Worm (Caenorhabditis elegans): ENCODE data around the gene F14H3.12.

DNA sequence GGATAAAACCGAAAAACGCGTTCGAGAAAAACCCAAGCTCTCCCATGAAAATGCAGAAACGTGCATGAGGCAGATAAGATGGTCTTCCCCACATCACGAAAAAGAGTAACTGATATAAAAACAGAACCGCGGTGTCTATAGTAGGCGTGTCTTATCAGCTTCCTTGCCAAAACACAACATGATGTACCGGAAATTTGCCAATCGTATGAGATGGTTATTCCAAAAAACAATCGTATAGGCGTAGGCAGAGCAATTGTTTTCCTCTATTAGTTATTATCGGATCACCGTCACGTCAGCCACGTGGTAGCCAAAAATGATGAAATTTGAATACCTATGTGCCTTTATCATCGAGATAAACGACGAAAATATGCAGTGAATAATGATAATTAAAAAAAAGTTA, 24.3 kb upstream of the F14H3.12 start, which contains the start of gene str-7:
- no peak for TF ChIP-seq ceh-100 (GFP tag; IDR thresholded peaks at IDR 0.05)
- TF ChIP-seq F52B5.7 (tag; optimal IDR thresholded peaks at IDR 0.05) = no peak
- TF ChIP-seq madf-3 (GFP tag; IDR thresholded peaks at IDR 0.05) = no peak
- no peak for TF ChIP-seq rpc-1 (optimal IDR thresholded peaks at IDR 0.05)
- TF ChIP-seq rpc-1 (tag; optimal IDR thresholded peaks at IDR 0.05) = no peak
- no peak for TF ChIP-seq nhr-90 (tag; optimal IDR thresholded peaks at IDR 0.05)
- no peak for TF ChIP-seq unc-62 (GFP tag; optimal IDR thresholded peaks at IDR 0.05)
- no peak for TF ChIP-seq pha-4 (tag; optimal IDR thresholded peaks at IDR 0.05)
- no peak for TF ChIP-seq nfya-1 (tag; optimal IDR thresholded peaks at IDR 0.05; ENCODE audit: borderline replicate concordance, insufficient read depth)
- TF ChIP-seq sea-2 (GFP tag; IDR thresholded peaks at IDR 0.05) = no peak
- no peak for TF ChIP-seq madf-10 (tag; optimal IDR thresholded peaks at IDR 0.05)
